Fruit fly (Drosophila melanogaster) whole organism, adult: Measurements from ENCODE around the gene Sp7.

Source experiments
- CG11617 ChIP-seq: fragments of 200-800 bp; sonication (Bioruptor generic); optimal IDR thresholded peaks from 2 replicates; lab custom pipeline; 2017; ENCODE audit warnings: mild to moderate bottlenecking, missing biosample characterization, missing genetic modification reagents, missing genetic modification characterization
- CG12768 ChIP-seq: fragments of 200-800 bp; sonication (Bioruptor generic); optimal IDR thresholded peaks from 2 replicates; lab custom pipeline; 2017; ENCODE audit warnings: missing biosample characterization, missing genetic modification characterization, mild to moderate bottlenecking, moderate library complexity, missing genetic modification reagents
- CG14711 ChIP-seq: fragments of 200-800 bp; sonication (Bioruptor generic); optimal IDR thresholded peaks from 2 replicates; lab custom pipeline; 2018; ENCODE audit warnings: missing biosample characterization, mild to moderate bottlenecking, missing genetic modification characterization, moderate library complexity
- CG1620 ChIP-seq: fragments of 200-800 bp; sonication (Bioruptor generic); optimal IDR thresholded peaks from 2 replicates; lab custom pipeline; 2016; ENCODE audit warnings: missing biosample characterization, missing genetic modification characterization
- CG33017 ChIP-seq: fragments of 200-800 bp; sonication (Bioruptor generic); optimal IDR thresholded peaks from 2 replicates; lab custom pipeline; 2018; ENCODE audit warnings: missing biosample characterization, mild to moderate bottlenecking, missing genetic modification characterization, moderate library complexity
- CG5204 ChIP-seq: fragments of 200-800 bp; sonication (Bioruptor generic); optimal IDR thresholded peaks from 2 replicates; lab custom pipeline; 2016; ENCODE audit warnings: missing biosample characterization, missing genetic modification characterization
- CG7045 ChIP-seq: fragments of 200-800 bp; sonication (Bioruptor generic); optimal IDR thresholded peaks from 2 replicates; lab custom pipeline; 2017; ENCODE audit warnings: missing biosample characterization, mild to moderate bottlenecking, missing genetic modification characterization
- CG7101 ChIP-seq: fragments of 200-800 bp; sonication (Bioruptor generic); optimal IDR thresholded peaks from 2 replicates; lab custom pipeline; 2018; ENCODE audit warnings: missing biosample characterization, mild to moderate bottlenecking, missing genetic modification characterization, moderate library complexity
- Clk ChIP-seq: fragments of 200-800 bp; sonication (Bioruptor generic); optimal IDR thresholded peaks from 2 replicates; lab custom pipeline; 2017; ENCODE audit warnings: missing biosample characterization, missing genetic modification characterization
- Crg-1 ChIP-seq: fragments of 200-800 bp; sonication (Bioruptor generic); optimal IDR thresholded peaks from 2 replicates; lab custom pipeline; 2016; ENCODE audit warnings: missing biosample characterization, missing genetic modification characterization
- Hr96 ChIP-seq: fragments of 200-800 bp; sonication (Bioruptor generic); optimal IDR thresholded peaks from 2 replicates; lab custom pipeline; 2016; ENCODE audit warnings: missing biosample characterization, missing genetic modification characterization
- Mnt ChIP-seq: fragments of 200-800 bp; sonication (Bioruptor generic); optimal IDR thresholded peaks from 2 replicates; lab custom pipeline; 2016; ENCODE audit warnings: missing biosample characterization, mild to moderate bottlenecking, missing genetic modification characterization
- bab1 ChIP-seq: fragments of 200-800 bp; sonication (Bioruptor generic); optimal IDR thresholded peaks from 3 replicates; lab custom pipeline; 2019; ENCODE audit warnings: missing biosample characterization, mild to moderate bottlenecking, missing genetic modification characterization, moderate library complexity
- cic ChIP-seq: fragments of 200-800 bp; sonication (Bioruptor generic); optimal IDR thresholded peaks from 2 replicates; lab custom pipeline; 2017; ENCODE audit warnings: missing biosample characterization, mild to moderate bottlenecking, missing genetic modification characterization, moderate library complexity
- cnc ChIP-seq, 2 experiments: fragments of >200 bp; optimal IDR thresholded peaks; 2 replicates each; lab custom pipeline; 2017
- kay ChIP-seq: fragments of 200-800 bp; sonication (Bioruptor generic); peaks from one replicate; lab custom pipeline; 2016; ENCODE audit warnings: missing biosample characterization, missing genetic modification characterization, borderline replicate concordance
- ovo ChIP-seq: fragments of 200-800 bp; sonication (Bioruptor generic); optimal IDR thresholded peaks from 2 replicates; lab custom pipeline; 2016; ENCODE audit warnings: missing biosample characterization, missing genetic modification characterization
- pad ChIP-seq: fragments of 200-800 bp; sonication (Bioruptor generic); optimal IDR thresholded peaks from 3 replicates; lab custom pipeline; 2017; ENCODE audit warnings: missing biosample characterization, missing genetic modification characterization, mild to moderate bottlenecking, moderate library complexity, missing genetic modification reagents
- tj ChIP-seq: fragments of 200-800 bp; sonication (Bioruptor generic); optimal IDR thresholded peaks from 3 replicates; lab custom pipeline; 2017; ENCODE audit warnings: missing biosample characterization, mild to moderate bottlenecking, missing genetic modification characterization, moderate library complexity
- toe ChIP-seq: fragments of 200-800 bp; sonication (Bioruptor generic); optimal IDR thresholded peaks from 2 replicates; lab custom pipeline; 2016; ENCODE audit warnings: missing biosample characterization, missing genetic modification characterization

Sp7 gene

DNA sequence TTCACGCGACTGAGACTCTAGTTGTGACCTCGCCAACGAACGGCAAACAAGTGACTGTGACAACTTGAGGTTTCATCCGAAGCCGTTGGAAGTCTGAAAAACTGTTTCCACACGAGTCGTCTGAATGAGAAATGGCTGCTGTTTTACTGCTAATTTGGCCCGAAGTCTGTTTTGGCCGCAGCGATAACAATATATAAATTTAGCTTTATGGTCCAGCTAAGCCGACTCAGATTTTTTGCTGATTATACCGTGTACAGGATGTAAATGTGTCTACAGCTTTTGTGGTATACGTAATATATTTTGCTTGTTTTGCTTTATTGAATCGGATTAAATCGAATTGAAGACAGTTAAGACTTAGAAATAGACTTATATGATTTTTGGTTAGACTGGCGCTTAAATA lies 44.7 kb downstream of the Sp7 start, which contains the start of gene CG18268:
CG18268 (minus strand) TSS at position 101 of the 400 bp plus-strand sequence.
- TF ChIP-seq CG7101 (tag; lab: Kevin White, UChicago) (no peak), CG12768 (GFP tag; lab: Kevin White, UChicago) (no peak), bab1 (GFP tag; lab: Kevin White, UChicago) (no peak), CG7045 (GFP tag; lab: Kevin White, UChicago) (peak; percentile 34), pad (GFP tag; lab: Kevin White, UChicago) (no peak), Crg-1 (no peak), kay (GFP tag; lab: Kevin White, UChicago) (peak; percentile 44), CG14711 (tag; lab: Kevin White, UChicago) (no peak), Clk (GFP tag; lab: Kevin White, UChicago) (no peak), CG5204 (GFP tag; lab: Kevin White, UChicago) (peak; percentile 22), cnc (optimal IDR thresholded peaks at IDR 0.05; lab: Kevin White, UChicago) (no peak), tj (GFP tag; lab: Kevin White, UChicago) (no peak)

DNA sequence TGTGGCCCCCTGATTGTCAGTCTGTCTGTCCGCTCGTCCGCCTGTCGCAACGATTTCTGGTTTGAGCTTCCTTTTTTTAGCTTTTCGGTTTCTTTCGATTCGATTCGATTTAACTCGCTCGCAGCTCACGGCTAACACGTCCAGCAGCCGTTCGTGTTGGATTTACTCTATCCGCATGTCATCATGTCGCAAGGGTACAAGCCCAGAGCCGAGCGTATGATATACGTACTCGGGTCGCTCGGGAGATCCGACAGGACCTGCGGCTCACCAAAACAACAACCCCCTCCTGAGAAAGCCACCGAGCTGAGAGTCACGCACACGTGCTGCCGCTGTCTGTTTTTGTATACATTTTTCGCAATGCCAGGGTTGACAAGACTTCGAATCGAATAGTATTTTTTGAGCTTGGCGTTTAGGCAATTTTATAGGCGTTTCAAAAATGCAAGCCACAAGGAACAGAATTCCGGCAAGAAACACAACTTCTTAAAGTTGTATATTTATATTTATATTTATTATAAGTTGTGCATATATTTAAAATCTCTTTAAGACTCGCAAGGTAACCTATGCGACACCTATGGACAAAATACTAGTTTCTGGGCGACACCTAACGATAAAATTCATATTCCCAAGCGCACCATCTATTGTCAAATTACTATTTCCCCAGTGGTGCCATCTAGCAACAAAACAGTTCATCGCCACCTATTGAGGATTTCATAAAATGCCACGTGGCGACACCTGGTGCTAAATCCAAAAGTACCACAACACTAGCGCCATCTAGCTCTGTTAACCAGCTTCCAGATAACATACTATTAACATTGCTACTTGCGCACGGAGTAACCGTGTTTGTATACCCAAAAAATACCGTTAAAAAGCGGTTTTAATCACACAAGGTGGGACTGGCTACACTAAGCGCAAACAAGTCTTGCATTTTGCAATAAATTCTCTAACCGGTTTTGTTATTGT lies 50.4 kb downstream of the Sp7 start, which contains the start of the genes CG2993 and sgll:
CG2993 (minus strand) TSS at position 353 of the 960 bp plus-strand sequence.
sgll (plus strand) TSS at position 871 of the 960 bp plus-strand sequence.
- TF ChIP-seq Hr96 (GFP tag; lab: Kevin White, UChicago) (peak; percentile 92), ovo (GFP tag; lab: Kevin White, UChicago) (peak; percentile 97), CG1620 (GFP tag; lab: Kevin White, UChicago) (peak; percentile 96), CG12768 (GFP tag; lab: Kevin White, UChicago) (peak; percentile 55), tj (GFP tag; lab: Kevin White, UChicago) (no peak), CG33017 (peak; percentile 39), CG5204 (GFP tag; lab: Kevin White, UChicago) (peak; percentile 59), pad (GFP tag; lab: Kevin White, UChicago) (peak; percentile 77), CG7045 (GFP tag; lab: Kevin White, UChicago) (peak; percentile 61), Crg-1 (peak; percentile 88), Mnt (GFP tag; lab: Kevin White, UChicago) (peak; percentile 86), cic (peak; percentile 27), toe (GFP tag; lab: Kevin White, UChicago) (peak; percentile 85), bab1 (GFP tag; lab: Kevin White, UChicago) (peak; percentile 65), cnc (optimal IDR thresholded peaks at IDR 0.05; lab: Kevin White, UChicago) (no peak), CG11617 (GFP tag; lab: Kevin White, UChicago) (peak; percentile 12), CG14711 (tag; lab: Kevin White, UChicago) (peak; percentile 54), CG7101 (tag; lab: Kevin White, UChicago) (peak; percentile 78), Clk (GFP tag; lab: Kevin White, UChicago) (peak; percentile 20), kay (GFP tag; lab: Kevin White, UChicago) (no peak)

DNA sequence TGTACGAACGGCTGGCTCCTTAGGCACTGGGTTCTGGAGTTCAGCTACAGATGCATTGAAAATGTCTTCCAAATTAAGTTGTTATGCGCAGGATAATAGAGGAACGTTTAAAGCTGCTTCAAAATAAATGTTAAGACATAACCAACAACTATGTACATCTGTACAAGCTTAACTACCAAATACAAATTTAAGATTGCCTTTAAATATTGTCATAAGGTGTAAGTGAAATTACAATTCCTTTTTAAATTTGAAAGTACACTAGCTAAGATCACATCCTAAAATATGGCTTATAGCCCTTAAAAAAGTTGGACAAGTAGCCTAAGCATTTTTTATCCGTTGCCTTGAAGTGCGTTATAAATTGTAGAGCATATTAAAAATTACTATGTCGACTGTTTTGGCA lies 51.9 kb downstream of the Sp7 start, which contains the start of gene CG31473:
CG31473 (plus strand) TSS at position 301 of the 400 bp plus-strand sequence.
- TF ChIP-seq CG33017 (no peak), CG5204 (GFP tag; lab: Kevin White, UChicago) (no peak), CG7045 (GFP tag; lab: Kevin White, UChicago) (no peak), toe (GFP tag; lab: Kevin White, UChicago) (no peak), Hr96 (GFP tag; lab: Kevin White, UChicago) (no peak), CG7101 (tag; lab: Kevin White, UChicago) (no peak), CG11617 (GFP tag; lab: Kevin White, UChicago) (no peak), cic (no peak), bab1 (GFP tag; lab: Kevin White, UChicago) (no peak), CG1620 (GFP tag; lab: Kevin White, UChicago) (no peak), kay (GFP tag; lab: Kevin White, UChicago) (no peak), pad (GFP tag; lab: Kevin White, UChicago) (no peak), cnc (optimal IDR thresholded peaks at IDR 0.05; lab: Kevin White, UChicago) (no peak), CG14711 (tag; lab: Kevin White, UChicago) (no peak)

DNA sequence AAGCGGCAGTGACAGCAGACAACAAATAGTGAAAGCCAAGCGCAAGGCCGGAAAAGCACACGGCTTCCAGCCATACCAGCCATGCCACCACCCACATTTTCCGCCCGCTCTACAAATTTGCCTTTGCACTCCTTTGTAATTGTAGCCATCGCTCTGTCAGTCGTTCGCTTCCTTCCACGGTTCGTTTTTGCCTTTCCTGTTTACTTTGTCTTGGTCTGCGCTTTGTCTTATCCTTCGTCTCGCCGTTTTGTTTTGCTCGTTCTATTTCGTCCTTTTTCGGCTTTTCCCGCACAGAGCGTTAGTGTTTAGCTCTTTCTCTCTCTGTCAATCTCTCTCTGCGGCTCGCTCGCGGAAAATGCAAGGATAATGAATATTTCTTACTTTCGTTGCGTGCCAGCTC lies 53.9 kb downstream of the Sp7 start:
- TF ChIP-seq cnc (optimal IDR thresholded peaks at IDR 0.05; lab: Kevin White, UChicago) (no peak), kay (GFP tag; lab: Kevin White, UChicago) (no peak), bab1 (GFP tag; lab: Kevin White, UChicago) (no peak), cic (no peak), CG7045 (GFP tag; lab: Kevin White, UChicago) (no peak), tj (GFP tag; lab: Kevin White, UChicago) (no peak), Clk (GFP tag; lab: Kevin White, UChicago) (no peak), CG7101 (tag; lab: Kevin White, UChicago) (no peak), pad (GFP tag; lab: Kevin White, UChicago) (no peak), ovo (GFP tag; lab: Kevin White, UChicago) (no peak), Crg-1 (no peak), CG1620 (GFP tag; lab: Kevin White, UChicago) (no peak), CG33017 (no peak), CG11617 (GFP tag; lab: Kevin White, UChicago) (no peak), Hr96 (GFP tag; lab: Kevin White, UChicago) (no peak), CG14711 (tag; lab: Kevin White, UChicago) (no peak)
